Worm (Caenorhabditis elegans): ENCODE data around the gene M70.2.

M70.2 gene

ce11 chrIV:2246150-2246549 is 3.3 kb downstream of the M70.2 start:
- TF ChIP-seq fos-1 (tag; optimal IDR thresholded peaks at IDR 0.05) (no peak), sptf-1 (tag; optimal IDR thresholded peaks at IDR 0.05) (no peak), unc-86 (tag; optimal IDR thresholded peaks at IDR 0.05) (no peak), ces-1 (GFP tag; optimal IDR thresholded peaks at IDR 0.05) (no peak), irx-1 (tag; optimal IDR thresholded peaks at IDR 0.05) (no peak), nhr-85 (tag) (no peak), ceh-90 (tag; optimal IDR thresholded peaks at IDR 0.05) (no peak), hlh-17 (GFP tag; optimal IDR thresholded peaks at IDR 0.05; ENCODE audit: borderline replicate concordance) (no peak), hpl-2 (GFP tag; optimal IDR thresholded peaks at IDR 0.05) (no peak), nhr-237 (tag; optimal IDR thresholded peaks at IDR 0.05) (no peak), nhr-12 (tag; optimal IDR thresholded peaks at IDR 0.05) (no peak), dpl-1 (GFP tag; optimal IDR thresholded peaks at IDR 0.05) (no peak), unc-130 (tag; optimal IDR thresholded peaks at IDR 0.05) (no peak), pag-3 (tag; optimal IDR thresholded peaks at IDR 0.05; ENCODE audit: borderline replicate concordance, insufficient read depth) (no peak)

ce11 chrIV:2253392-2254048 is 10.7 kb downstream of the M70.2 start:
- TF ChIP-seq nhr-28 (tag; optimal IDR thresholded peaks at IDR 0.05), result no peak
- TF ChIP-seq mef-2 (tag; optimal IDR thresholded peaks at IDR 0.05), result no peak
- TF ChIP-seq fkh-8 (tag; optimal IDR thresholded peaks at IDR 0.05), result no peak
- TF ChIP-seq egl-13 (tag; optimal IDR thresholded peaks at IDR 0.05), result no peak
- TF ChIP-seq ceh-8 (GFP tag; optimal IDR thresholded peaks at IDR 0.05), result no peak
- no peak for TF ChIP-seq ceh-90 (tag; optimal IDR thresholded peaks at IDR 0.05)
- no peak for TF ChIP-seq ceh-88 (GFP tag; IDR thresholded peaks at IDR 0.05)
- no peak for TF ChIP-seq sup-37 (GFP tag; optimal IDR thresholded peaks at IDR 0.05)
- TF ChIP-seq isw-1 (GFP tag; IDR thresholded peaks at IDR 0.05), result no peak
- no peak for TF ChIP-seq ceh-63 (GFP tag; optimal IDR thresholded peaks at IDR 0.05)

- no peak for TF ChIP-seq elt-3 (tag; optimal IDR thresholded peaks at IDR 0.05)
- no peak for TF ChIP-seq ces-1 (GFP tag; optimal IDR thresholded peaks at IDR 0.05)
- TF ChIP-seq lin-39 (tag; optimal IDR thresholded peaks at IDR 0.05), result no peak
- no peak for TF ChIP-seq isw-1 (GFP tag; IDR thresholded peaks at IDR 0.05)
- no peak for TF ChIP-seq mep-1 (tag; optimal IDR thresholded peaks at IDR 0.05)
- TF ChIP-seq fkh-8 (tag; optimal IDR thresholded peaks at IDR 0.05), result no peak
- no peak for TF ChIP-seq irx-1 (tag; optimal IDR thresholded peaks at IDR 0.05)
- TF ChIP-seq ceh-82 (tag; optimal IDR thresholded peaks at IDR 0.05), result no peak
Measured at ce11 chrIV:2263564-2263963, 20.7 kb downstream of the M70.2 start, which contains the start of gene famp-1. Gene famp-1 (minus strand): TSS chrIV:2263664.

- peak; percentile 31 for TF ChIP-seq snu-23 (GFP tag; optimal IDR thresholded peaks at IDR 0.05)
- TF ChIP-seq lin-35 (GFP tag; optimal IDR thresholded peaks at IDR 0.05), result peak; percentile 64 to 86
- peak; percentile 19 for TF ChIP-seq xbp-1 (tag; optimal IDR thresholded peaks at IDR 0.05)
- peak; percentile 71 for TF ChIP-seq F16B12.6 (tag; optimal IDR thresholded peaks at IDR 0.05)
- TF ChIP-seq efl-1 (optimal IDR thresholded peaks at IDR 0.05), result peak; percentile 49 to 83
- peak; percentile 86 to 98 for TF ChIP-seq efl-1 (GFP tag; optimal IDR thresholded peaks at IDR 0.05 in 1 of 2)
- peak; percentile 69 to 84 (median 82) for TF ChIP-seq dpl-1 (GFP tag; optimal IDR thresholded peaks at IDR 0.05)
- peak; percentile 15 for TF ChIP-seq tbx-2 (tag; optimal IDR thresholded peaks at IDR 0.05)
- peak; percentile 58 for TF ChIP-seq isw-1 (GFP tag; IDR thresholded peaks at IDR 0.05)
- peak; percentile 57 for TF ChIP-seq grh-1 (GFP tag; IDR thresholded peaks at IDR 0.05)
- TF ChIP-seq nhr-19 (GFP tag; conservative IDR thresholded peaks at IDR 0.05), result peak; percentile 60
- TF ChIP-seq lsy-2 (tag; optimal IDR thresholded peaks at IDR 0.05), result peak in 1 of 2 experiments; percentile 25
Measured at ce11 chrIV:2275545-2275944, 32.7 kb downstream of the M70.2 start, which contains the start of gene M70.5. Gene M70.5 (minus strand): TSS chrIV:2275622.

Measured in whole organism, L1 larva.